Worm (Caenorhabditis elegans) whole organism, mixed stage, embryonic: ENCODE results near the gene cyp-33E1.

Experiments
- bed-3 ChIP-seq: fragments of 200-800 bp; sonication (Bioruptor generic); optimal IDR thresholded peaks from 3 replicates; lab custom pipeline; 2018; ENCODE audit warnings: mild to moderate bottlenecking, missing genetic modification characterization, moderate library complexity, missing compliant biosample characterization
- blmp-1 ChIP-seq: fragments of 150-350 bp; optimal IDR thresholded peaks from 2 replicates; lab custom pipeline; 2014; ENCODE audit warnings: missing biosample characterization, missing genetic modification characterization
- ceh-39 ChIP-seq: fragments of 150-350 bp; optimal IDR thresholded peaks from 2 replicates; lab custom pipeline; 2014; ENCODE audit warnings: missing biosample characterization, missing genetic modification characterization
- ceh-43 ChIP-seq: fragments of 200-800 bp; sonication (Bioruptor generic); optimal IDR thresholded peaks from 2 replicates; lab custom pipeline; 2018; ENCODE audit warnings: mild to moderate bottlenecking, missing genetic modification characterization, moderate library complexity, missing compliant biosample characterization
- ceh-83 ChIP-seq: fragments of 200-800 bp; sonication (Bioruptor generic); optimal IDR thresholded peaks from 2 replicates; lab custom pipeline; 2018; ENCODE audit warnings: mild to moderate bottlenecking, missing genetic modification characterization, missing compliant biosample characterization
- ces-1 ChIP-seq: fragments of 150-350 bp; optimal IDR thresholded peaks from 2 replicates; lab custom pipeline; 2014; ENCODE audit warnings: missing biosample characterization, missing genetic modification reagents, missing genetic modification characterization
- cnd-1 ChIP-seq: fragments of 200-800 bp; sonication (Bioruptor generic); optimal IDR thresholded peaks from 2 replicates; lab custom pipeline; 2018; ENCODE audit warnings: mild to moderate bottlenecking, missing genetic modification characterization, missing compliant biosample characterization
- drap-1 ChIP-seq: fragments of 200-800 bp; sonication (Bioruptor generic); optimal IDR thresholded peaks from 3 replicates; lab custom pipeline; 2018; ENCODE audit warnings: mild to moderate bottlenecking, missing genetic modification characterization, missing compliant biosample characterization
- elt-1 ChIP-seq: sonication (generic microtip); optimal IDR thresholded peaks from 2 replicates; lab custom pipeline; 2017; ENCODE audit warnings: missing genetic modification characterization, mild to moderate bottlenecking, missing compliant biosample characterization, antibody characterized with exemption, moderate library complexity, borderline replicate concordance; ENCODE audit not compliant: insufficient read depth
- elt-3 ChIP-seq: fragments of 150-350 bp; optimal IDR thresholded peaks from 2 replicates; lab custom pipeline; 2014; ENCODE audit warnings: missing biosample characterization, missing genetic modification characterization
- flh-1 ChIP-seq: fragments of 200-800 bp; sonication (Bioruptor generic); optimal IDR thresholded peaks from 2 replicates; lab custom pipeline; 2018; ENCODE audit warnings: mild to moderate bottlenecking, missing genetic modification characterization, moderate library complexity, missing compliant biosample characterization
- ham-2 ChIP-seq: fragments of 200-800 bp; sonication (Bioruptor generic); optimal IDR thresholded peaks from 2 replicates; lab custom pipeline; 2018; ENCODE audit warnings: mild to moderate bottlenecking, missing genetic modification characterization, missing compliant biosample characterization
- hlh-1 ChIP-seq: fragments of 150-350 bp; optimal IDR thresholded peaks from 2 replicates; lab custom pipeline; 2014; ENCODE audit warnings: missing biosample characterization, missing genetic modification reagents, missing genetic modification characterization
- lin-13 ChIP-seq: fragments of 150-350 bp; optimal IDR thresholded peaks from 2 replicates; lab custom pipeline; 2014; ENCODE audit warnings: missing biosample characterization, missing genetic modification characterization
- lin-32 ChIP-seq: fragments of 200-800 bp; sonication (Bioruptor generic); optimal IDR thresholded peaks from 2 replicates; lab custom pipeline; 2018; ENCODE audit warnings: mild to moderate bottlenecking, missing genetic modification characterization, missing compliant biosample characterization
- lsy-2 ChIP-seq: fragments of 150-350 bp; optimal IDR thresholded peaks from 2 replicates; lab custom pipeline; 2014; ENCODE audit warnings: missing biosample characterization, missing genetic modification characterization
- mab-5 ChIP-seq: fragments of 150-350 bp; optimal IDR thresholded peaks from 2 replicates; lab custom pipeline; 2014; ENCODE audit warnings: missing biosample characterization, missing genetic modification characterization
- nhr-2 ChIP-seq: fragments of 150-350 bp; optimal IDR thresholded peaks from 2 replicates; lab custom pipeline; 2014; ENCODE audit warnings: missing biosample characterization, missing genetic modification characterization
- nhr-237 ChIP-seq: fragments of 150-350 bp; optimal IDR thresholded peaks from 2 replicates; lab custom pipeline; 2014; ENCODE audit warnings: missing biosample characterization, missing genetic modification characterization
- nhr-76 ChIP-seq: sonication (generic microtip); optimal IDR thresholded peaks from 2 replicates; lab custom pipeline; 2017; ENCODE audit warnings: missing biosample characterization, missing genetic modification characterization
- pha-4 ChIP-seq: fragments of 150-350 bp; optimal IDR thresholded peaks from 2 replicates; lab custom pipeline; 2018; ENCODE audit warnings: missing biosample characterization, missing genetic modification reagents, missing genetic modification characterization
- sem-2 ChIP-seq: fragments of 200-800 bp; sonication (Bioruptor generic); optimal IDR thresholded peaks from 2 replicates; lab custom pipeline; 2018; ENCODE audit warnings: mild to moderate bottlenecking, missing genetic modification characterization, missing compliant biosample characterization
- sptf-1 ChIP-seq: sonication (generic microtip); optimal IDR thresholded peaks from 2 replicates; lab custom pipeline; 2017; ENCODE audit warnings: mild to moderate bottlenecking, missing genetic modification characterization, moderate library complexity, missing compliant biosample characterization
- tbx-8 ChIP-seq: fragments of 200-800 bp; sonication (Bioruptor generic); optimal IDR thresholded peaks from 2 replicates; lab custom pipeline; 2018; ENCODE audit warnings: mild to moderate bottlenecking, missing genetic modification characterization, moderate library complexity, missing compliant biosample characterization
- unc-120 ChIP-seq: sonication (generic microtip); optimal IDR thresholded peaks from 2 replicates; lab custom pipeline; 2017; ENCODE audit warnings: missing genetic modification characterization, missing compliant biosample characterization; ENCODE audit not compliant: poor library complexity, severe bottlenecking
- unc-39 ChIP-seq: fragments of 150-350 bp; optimal IDR thresholded peaks from 2 replicates; lab custom pipeline; 2014; ENCODE audit warnings: missing biosample characterization, missing genetic modification characterization
- unc-62 ChIP-seq: fragments of 150-350 bp; optimal IDR thresholded peaks from 2 replicates; lab custom pipeline; 2014; ENCODE audit warnings: missing biosample characterization, missing genetic modification reagents, missing genetic modification characterization
- zip-8 ChIP-seq: fragments of 150-350 bp; optimal IDR thresholded peaks from 2 replicates; lab custom pipeline; 2014; ENCODE audit warnings: missing biosample characterization, missing genetic modification characterization
- ztf-11 ChIP-seq: fragments of 150-350 bp; optimal IDR thresholded peaks from 2 replicates; lab custom pipeline; 2014; ENCODE audit warnings: missing biosample characterization, missing genetic modification characterization

cyp-33E1 gene

ce11 chrIV:8668635-8669034 lies 20.2 kb upstream of the cyp-33E1 start, which contains the start of gene cdh-5:
Gene cdh-5, plus strand, starts transcription at chrIV:8668935.
- TF ChIP-seq blmp-1 = no peak
- no peak for TF ChIP-seq unc-39 (tag; lab: Kevin White, UChicago)
- no peak for TF ChIP-seq ceh-83 (GFP tag; lab: Kevin White, UChicago)
- TF ChIP-seq drap-1 (GFP tag; lab: Kevin White, UChicago) = no peak
- TF ChIP-seq ztf-11 (tag; lab: Kevin White, UChicago) = no peak
- TF ChIP-seq, all 35 proteins: peak for 0

- TF ChIP-seq blmp-1 (no peak), sptf-1 (tag; lab: Kevin White, UChicago) (no peak), tbx-8 (GFP tag; lab: Kevin White, UChicago) (no peak), elt-3 (tag; lab: Kevin White, UChicago) (no peak), lsy-2 (no peak), nhr-237 (tag; lab: Kevin White, UChicago) (no peak)
Measured at ce11 chrIV:8665778-8666177, 17.4 kb upstream of the cyp-33E1 start.

ce11 chrIV:8658122-8658521 lies 9.7 kb upstream of the cyp-33E1 start, which contains the start of gene C49C8.6:
Gene C49C8.6, minus strand, starts transcription at chrIV:8658222.
- TF ChIP-seq sptf-1 (tag; lab: Kevin White, UChicago) = no peak
- TF ChIP-seq nhr-237 (tag; lab: Kevin White, UChicago) = no peak
- no peak for TF ChIP-seq flh-1 (GFP tag; lab: Kevin White, UChicago)
- no peak for TF ChIP-seq sem-2
- TF ChIP-seq ceh-43 (GFP tag; lab: Kevin White, UChicago) = no peak
- no peak for TF ChIP-seq ham-2
- no peak for TF ChIP-seq lin-13
- TF ChIP-seq tbx-8 (GFP tag; lab: Kevin White, UChicago) = no peak
- TF ChIP-seq lin-32 (GFP tag; lab: Kevin White, UChicago) = no peak
- TF ChIP-seq hlh-1 (tag; lab: Kevin White, UChicago) = no peak
- TF ChIP-seq elt-3 (tag; lab: Kevin White, UChicago) = no peak
- no peak for TF ChIP-seq ceh-39
- TF ChIP-seq mab-5 = no peak
- no peak for TF ChIP-seq unc-39 (tag; lab: Kevin White, UChicago)
- TF ChIP-seq unc-62 (GFP tag; lab: Kevin White, UChicago) = no peak

ce11 chrIV:8654115-8654628 lies 5.8 kb upstream of the cyp-33E1 start, which contains the start of gene C49C8.1:
Gene C49C8.1, plus strand, starts transcription at chrIV:8654578.
- TF ChIP-seq nhr-76 (tag; lab: Kevin White, UChicago) = no peak
- peak; percentile 92 for TF ChIP-seq zip-8

DNA sequence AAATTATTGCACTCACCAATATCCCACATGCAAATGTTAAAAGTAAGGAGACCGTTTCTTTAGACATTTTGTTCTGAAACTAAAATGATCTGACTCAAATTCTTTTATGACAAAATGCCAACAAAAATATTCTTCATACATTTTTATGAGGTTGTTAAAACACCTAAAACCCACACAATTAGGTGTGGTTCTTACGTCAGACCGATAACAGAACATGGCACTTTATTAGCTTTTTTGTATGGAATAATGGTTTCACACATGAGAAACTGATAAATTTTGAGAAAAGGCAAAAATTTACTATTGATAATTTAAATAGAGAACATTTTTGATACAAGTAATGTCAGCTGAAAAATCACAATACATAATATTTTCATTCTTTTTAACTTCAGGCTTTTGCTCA lies 5.2 kb upstream of the cyp-33E1 start, which contains the start of gene C49C8.5:
Gene C49C8.5 (minus strand): TSS at position 73 of the 400 bp plus-strand sequence.
- TF ChIP-seq nhr-2 (tag; lab: Kevin White, UChicago) (no peak), hlh-1 (tag; lab: Kevin White, UChicago) (no peak), ceh-83 (GFP tag; lab: Kevin White, UChicago) (no peak), mab-5 (no peak), elt-3 (tag; lab: Kevin White, UChicago) (no peak), drap-1 (GFP tag; lab: Kevin White, UChicago) (no peak), lin-32 (GFP tag; lab: Kevin White, UChicago) (no peak), ces-1 (no peak), bed-3 (GFP tag; lab: Kevin White, UChicago) (no peak), nhr-237 (tag; lab: Kevin White, UChicago) (no peak), unc-120 (tag; lab: Kevin White, UChicago) (no peak), elt-1 (tag; lab: Kevin White, UChicago) (no peak), unc-39 (tag; lab: Kevin White, UChicago) (no peak), pha-4 (tag; lab: Kevin White, UChicago) (no peak), cnd-1 (no peak), ceh-43 (GFP tag; lab: Kevin White, UChicago) (no peak), lsy-2 (no peak)
- TF ChIP-seq, all 35 proteins: peak for 0

- TF ChIP-seq lin-13 = no peak
Measured at ce11 chrIV:8651835-8652234, 3.4 kb upstream of the cyp-33E1 start, which contains the start of gene C49C8.8. Gene C49C8.8, plus strand, starts transcription at chrIV:8652135.
